Worm (Caenorhabditis elegans): Measurements from ENCODE around the gene sdz-23.
A peak's percentile ranks its signal among the peaks of the same experiment; 100 is the strongest.

The sdz-23 gene

DNA sequence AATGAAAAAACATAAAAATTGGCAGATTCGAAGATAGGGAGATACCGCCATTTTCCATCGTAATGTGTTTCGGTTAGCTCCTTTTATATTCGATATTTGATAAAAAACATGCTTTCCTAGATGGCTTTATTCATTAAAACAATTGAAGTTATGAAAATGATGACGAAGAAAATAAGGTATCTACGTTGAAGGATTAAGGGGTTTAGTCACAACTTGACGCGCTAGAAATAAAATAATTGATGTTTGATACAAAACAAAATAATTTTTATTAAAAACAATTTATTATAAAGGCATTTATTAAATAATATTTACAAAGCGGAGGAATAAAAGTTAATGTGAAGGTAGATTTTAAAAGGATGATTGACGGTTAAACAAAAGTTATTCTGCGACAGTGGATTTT is 8.8 kb upstream of the sdz-23 start, which contains the start of gene str-130:
TSS of gene str-130 (minus strand) at position 101 of the 400 bp plus-strand sequence.
- TF ChIP-seq cnd-1 (tag; optimal IDR thresholded peaks at IDR 0.05) (no peak), ces-1 (GFP tag; optimal IDR thresholded peaks at IDR 0.05) (no peak), drap-1 (GFP tag; optimal IDR thresholded peaks at IDR 0.05) (no peak), snpc-4 (tag; optimal IDR thresholded peaks at IDR 0.05) (no peak), blmp-1 (tag; optimal IDR thresholded peaks at IDR 0.05) (no peak), ceh-43 (GFP tag; optimal IDR thresholded peaks at IDR 0.05) (no peak), tbx-8 (GFP tag; optimal IDR thresholded peaks at IDR 0.05) (no peak), mep-1 (tag; optimal IDR thresholded peaks at IDR 0.05) (no peak), elt-3 (tag; optimal IDR thresholded peaks at IDR 0.05) (no peak), nhr-12 (tag; optimal IDR thresholded peaks at IDR 0.05) (no peak), M03D4.4 (tag; optimal IDR thresholded peaks at IDR 0.05) (no peak)

DNA sequence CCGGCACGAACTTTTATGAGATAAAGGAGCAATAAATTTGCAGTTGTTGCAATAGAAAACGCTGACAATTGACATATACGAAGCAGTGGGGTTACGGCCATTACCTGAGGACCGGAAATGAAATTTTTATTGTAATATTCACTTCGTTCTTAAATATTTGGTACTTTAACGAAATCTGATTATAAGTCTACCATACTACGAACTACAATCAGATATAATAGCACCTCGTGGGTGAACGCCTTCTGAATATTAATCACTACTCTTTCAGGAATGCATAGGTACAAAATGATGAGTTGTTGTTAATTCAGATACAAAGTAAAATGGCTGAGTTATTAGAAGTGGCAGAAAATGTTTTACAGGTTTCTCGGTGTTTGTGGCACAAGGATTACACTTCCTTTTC is 7.0 kb upstream of the sdz-23 start, which contains the start of gene str-129:
TSS of gene str-129 (minus strand) at position 101 of the 400 bp plus-strand sequence.
- TF ChIP-seq cnd-1 (tag; optimal IDR thresholded peaks at IDR 0.05) = no peak
- TF ChIP-seq lsy-2 (tag; optimal IDR thresholded peaks at IDR 0.05) = no peak
- no peak for TF ChIP-seq lin-32 (GFP tag; optimal IDR thresholded peaks at IDR 0.05)
- TF ChIP-seq lin-13 (tag; optimal IDR thresholded peaks at IDR 0.05) = no peak
- TF ChIP-seq unc-120 (tag; optimal IDR thresholded peaks at IDR 0.05; ENCODE audit: poor library complexity, severe bottlenecking) = no peak
- no peak for TF ChIP-seq ceh-43 (GFP tag; optimal IDR thresholded peaks at IDR 0.05)

DNA sequence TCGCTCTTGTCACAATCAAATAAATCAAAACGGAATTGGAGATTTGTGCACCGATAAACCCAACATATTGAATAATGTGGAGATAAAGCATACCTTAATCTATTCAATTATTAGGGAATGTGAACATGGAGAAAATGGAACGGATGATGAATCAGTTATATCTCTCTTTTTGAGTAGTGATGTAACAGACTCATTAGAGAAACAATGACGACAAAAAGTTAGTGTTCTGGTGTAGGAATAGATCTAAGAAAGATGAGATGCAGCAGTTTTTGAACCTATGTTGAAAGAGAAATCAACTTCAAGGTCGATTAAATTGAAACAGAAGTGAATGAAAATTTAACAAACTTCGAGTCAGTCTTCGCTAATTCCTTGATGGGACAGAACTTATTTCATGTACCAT is 4.0 kb upstream of the sdz-23 start, which contains the start of gene str-146:
TSS of gene str-146 (minus strand) at position 101 of the 400 bp plus-strand sequence.
- TF ChIP-seq nhr-237 (tag; optimal IDR thresholded peaks at IDR 0.05) (no peak), lin-13 (tag; optimal IDR thresholded peaks at IDR 0.05) (no peak), ceh-39 (tag; optimal IDR thresholded peaks at IDR 0.05) (no peak), flh-1 (GFP tag; optimal IDR thresholded peaks at IDR 0.05) (no peak), snpc-4 (tag; optimal IDR thresholded peaks at IDR 0.05) (no peak), drap-1 (GFP tag; optimal IDR thresholded peaks at IDR 0.05) (no peak), mls-2 (tag; optimal IDR thresholded peaks at IDR 0.05) (no peak), elt-3 (tag; optimal IDR thresholded peaks at IDR 0.05) (no peak), blmp-1 (tag; optimal IDR thresholded peaks at IDR 0.05) (no peak), sptf-1 (tag; optimal IDR thresholded peaks at IDR 0.05) (no peak)

DNA sequence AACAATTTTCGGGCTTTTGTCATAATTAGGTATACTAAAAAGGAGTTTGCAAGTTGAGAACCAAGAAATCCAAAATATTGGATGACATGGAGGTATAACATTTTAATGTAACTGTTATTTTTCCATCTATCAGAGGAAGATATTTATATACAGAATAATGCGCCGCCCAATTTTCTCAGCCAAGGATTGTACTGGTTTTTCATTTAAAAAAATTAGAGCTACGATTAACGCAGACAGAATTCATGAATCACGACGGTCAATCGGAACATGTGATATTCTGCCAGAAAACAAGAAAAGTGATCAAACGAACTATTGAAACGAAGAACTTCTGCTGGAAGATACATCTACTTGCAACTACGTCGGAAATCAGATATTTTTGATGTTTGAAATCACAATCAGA is 1.2 kb upstream of the sdz-23 start, which contains the start of gene str-145:
TSS of gene str-145 (minus strand) at position 101 of the 400 bp plus-strand sequence.
- TF ChIP-seq lin-13 (tag; optimal IDR thresholded peaks at IDR 0.05) (no peak), blmp-1 (tag; optimal IDR thresholded peaks at IDR 0.05) (no peak)

DNA sequence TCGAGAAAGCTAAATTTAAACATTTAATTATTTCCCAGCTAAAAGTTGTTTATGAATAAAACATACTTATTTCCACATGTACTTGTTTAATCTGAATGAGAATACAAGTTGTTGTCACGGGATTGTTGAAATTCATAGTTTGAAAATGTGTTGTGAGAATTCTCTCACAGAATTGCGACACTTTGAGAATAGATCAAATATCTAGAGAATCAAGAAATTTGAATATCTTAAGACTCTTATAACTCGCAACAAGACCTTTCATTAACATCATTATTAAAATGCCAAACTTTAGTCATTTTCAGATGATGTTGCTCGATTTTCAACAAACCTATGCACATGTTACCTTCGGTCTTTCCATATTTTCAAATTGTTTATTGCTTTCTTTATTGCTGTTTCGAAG is 3.6 kb downstream of the sdz-23 start, which contains the start of gene str-90:
TSS of gene str-90 (plus strand) at position 301 of the 400 bp plus-strand sequence.
- no peak for TF ChIP-seq nhr-12 (tag; optimal IDR thresholded peaks at IDR 0.05)
- no peak for TF ChIP-seq snpc-4 (tag; optimal IDR thresholded peaks at IDR 0.05)
- TF ChIP-seq tbx-8 (GFP tag; optimal IDR thresholded peaks at IDR 0.05) = no peak
- TF ChIP-seq flh-1 (GFP tag; optimal IDR thresholded peaks at IDR 0.05) = no peak

DNA sequence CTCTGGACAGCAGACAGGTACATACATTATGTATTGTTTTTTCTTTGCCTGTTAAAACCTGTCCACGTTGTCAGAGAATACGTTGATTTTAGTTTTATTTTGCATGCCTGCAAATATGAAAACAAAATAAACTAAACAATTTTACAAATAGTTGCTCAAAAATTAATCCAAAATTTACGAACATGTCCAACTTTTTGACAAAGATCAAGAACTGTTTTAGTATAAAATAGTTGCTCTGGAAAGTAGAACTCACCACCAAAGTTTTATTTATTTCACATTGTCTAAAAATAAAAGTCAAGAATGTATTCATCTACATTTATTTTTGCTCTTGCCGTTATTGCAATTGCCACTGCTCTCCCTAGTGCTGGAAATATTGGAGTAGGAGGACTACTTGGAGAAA is 5.1 kb downstream of the sdz-23 start, which contains the start of gene srlf-16:
TSS of gene srlf-16 (plus strand) at position 301 of the 400 bp plus-strand sequence.
- TF ChIP-seq mep-1 (tag; optimal IDR thresholded peaks at IDR 0.05) (no peak), mab-5 (tag; optimal IDR thresholded peaks at IDR 0.05) (no peak), lsy-2 (tag; optimal IDR thresholded peaks at IDR 0.05) (no peak), tbx-8 (GFP tag; optimal IDR thresholded peaks at IDR 0.05) (no peak), bed-3 (GFP tag; optimal IDR thresholded peaks at IDR 0.05) (no peak)

DNA sequence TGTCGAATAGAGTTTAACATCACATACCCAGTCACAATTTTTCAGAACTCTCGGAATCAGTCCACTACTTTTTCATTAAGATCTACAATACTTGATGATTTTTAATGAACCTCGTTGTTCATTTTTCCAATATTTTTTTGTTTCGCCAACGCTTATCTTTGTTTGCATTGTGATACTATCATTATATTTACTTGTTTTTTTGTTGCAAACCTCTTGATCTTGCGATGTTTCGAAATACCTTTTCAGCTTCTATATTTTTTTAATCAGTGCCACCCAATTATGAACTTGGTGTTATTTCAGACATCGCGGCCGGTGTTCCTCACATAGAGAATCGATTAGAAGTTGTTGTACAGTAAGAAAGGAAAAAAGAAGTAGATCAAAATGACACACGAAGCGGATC is 9.3 kb downstream of the sdz-23 start, which contains the start of gene myo-5:
TSS of gene myo-5 (plus strand) at position 301 of the 400 bp plus-strand sequence.
- TF ChIP-seq ceh-83 (GFP tag; optimal IDR thresholded peaks at IDR 0.05) = no peak

DNA sequence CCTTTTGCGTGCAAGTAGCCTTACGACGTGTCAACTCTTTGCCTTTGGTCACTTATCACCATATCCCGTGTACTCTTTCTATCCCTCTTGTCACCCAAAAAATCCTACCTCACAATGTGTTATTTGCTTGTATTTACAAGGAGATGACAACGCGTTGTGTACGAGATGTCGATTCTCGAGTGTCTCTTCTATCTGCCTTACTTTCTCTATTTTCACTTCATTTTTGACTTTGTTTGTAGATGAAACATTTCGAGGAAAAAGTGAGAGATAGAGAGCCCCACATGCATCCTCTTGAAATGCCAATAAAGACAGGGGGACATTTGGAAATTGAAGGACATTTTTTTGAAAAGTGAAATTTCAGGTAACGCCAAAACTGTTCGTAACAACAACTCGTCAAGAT is 11.4 kb downstream of the sdz-23 start:
- TF ChIP-seq M03D4.4 (tag; optimal IDR thresholded peaks at IDR 0.05) (no peak), ham-2 (GFP tag; optimal IDR thresholded peaks at IDR 0.05) (no peak), nhr-237 (tag; optimal IDR thresholded peaks at IDR 0.05) (peak; percentile 4)

All from whole organism, mixed stage, embryonic.